Worm (Caenorhabditis elegans): ENCODE data around the gene sra-8.
A peak's percentile ranks its signal among the peaks of the same experiment; 100 is the strongest.

sra-8 gene

ce11 chrII:9566045-9566444, 28.5 kb downstream of the sra-8 start (continued):
- TF ChIP-seq vab-7 (GFP tag; IDR thresholded peaks at IDR 0.05), result peak; percentile 92
- TF ChIP-seq mdl-1 (tag; optimal IDR thresholded peaks at IDR 0.05), result no peak
- peak; percentile 63 for TF ChIP-seq unc-130 (GFP tag; optimal IDR thresholded peaks at IDR 0.05)
- peak; percentile 93 for TF ChIP-seq dmd-8 (GFP tag; IDR thresholded peaks at IDR 0.05)
- TF ChIP-seq F49E8.2 (tag; optimal IDR thresholded peaks at IDR 0.05; ENCODE audit: borderline replicate concordance), result peak; percentile 1
- TF ChIP-seq rbr-2 (tag; optimal IDR thresholded peaks at IDR 0.05), result peak; percentile 50
- TF ChIP-seq ceh-20 (GFP tag; IDR thresholded peaks at IDR 0.05), result peak; percentile 76; the same call in 1 of the 2 replicates
- peak in 1 of 2 experiments; percentile 38 for TF ChIP-seq hif-1 (tag; optimal IDR thresholded peaks at IDR 0.05)
- peak; percentile 41 for TF ChIP-seq dve-1 (tag; optimal IDR thresholded peaks at IDR 0.05; ENCODE audit: insufficient read depth)
- TF ChIP-seq R02D3.7 (tag; optimal IDR thresholded peaks at IDR 0.05), result no peak
- no peak for TF ChIP-seq ceh-32 (tag; optimal IDR thresholded peaks at IDR 0.05; ENCODE audit: poor library complexity)
- peak; percentile 29 for TF ChIP-seq ztf-7 (tag; optimal IDR thresholded peaks at IDR 0.05)
- TF ChIP-seq zfp-2 (tag; optimal IDR thresholded peaks at IDR 0.05), result no peak
- TF ChIP-seq nhr-11 (tag; optimal IDR thresholded peaks at IDR 0.05), result peak; percentile 71
- peak; percentile 85; the same call in 1 of the 2 replicates for TF ChIP-seq F44E2.7 (GFP tag; IDR thresholded peaks at IDR 0.05)
- TF ChIP-seq T20F7.1 (GFP tag; optimal IDR thresholded peaks at IDR 0.05), result peak; percentile 78
- peak; percentile 64 for TF ChIP-seq mep-1 (tag; optimal IDR thresholded peaks at IDR 0.05)
- TF ChIP-seq aha-1 (tag), result peak; percentile 98
- TF ChIP-seq nhr-111 (GFP tag; optimal IDR thresholded peaks at IDR 0.05), result peak; percentile 67
- no peak for TF ChIP-seq ama-1 (optimal IDR thresholded peaks at IDR 0.05)
- TF ChIP-seq ctbp-1 (GFP tag; IDR thresholded peaks at IDR 0.05), result peak; percentile 78
- peak; percentile 14 for TF ChIP-seq nhr-6 (tag; optimal IDR thresholded peaks at IDR 0.05)
- TF ChIP-seq ZK337.2 (GFP tag; IDR thresholded peaks at IDR 0.05), result peak; percentile 70
- TF ChIP-seq nhr-28 (tag; optimal IDR thresholded peaks at IDR 0.05), result peak; percentile 29
- TF ChIP-seq mes-2 (tag; optimal IDR thresholded peaks at IDR 0.05; ENCODE audit: poor library complexity, severe bottlenecking), result peak; percentile 73
- TF ChIP-seq aly-2 (tag; optimal IDR thresholded peaks at IDR 0.05), result peak; percentile 39
- TF ChIP-seq tag-97 (GFP tag; IDR thresholded peaks at IDR 0.05), result no peak
- no peak for TF ChIP-seq egl-27 (tag; optimal IDR thresholded peaks at IDR 0.05)

- TF ChIP-seq nhr-25 (tag; optimal IDR thresholded peaks at IDR 0.05; ENCODE audit: borderline replicate concordance, insufficient read depth), result no peak
- TF ChIP-seq lin-39 (tag; optimal IDR thresholded peaks at IDR 0.05), result no peak
- no peak for TF ChIP-seq php-3 (GFP tag; IDR thresholded peaks at IDR 0.05)
- TF ChIP-seq mdt-29 (GFP tag; IDR thresholded peaks at IDR 0.05), result no peak
- TF ChIP-seq hlh-11 (tag; optimal IDR thresholded peaks at IDR 0.05), result no peak
- no peak for TF ChIP-seq hif-1 (tag; optimal IDR thresholded peaks at IDR 0.05)
- no peak for TF ChIP-seq nhr-42 (GFP tag; IDR thresholded peaks at IDR 0.05)
- TF ChIP-seq ceh-32 (tag; optimal IDR thresholded peaks at IDR 0.05; ENCODE audit: poor library complexity), result no peak
- TF ChIP-seq lin-29 (GFP tag; IDR thresholded peaks at IDR 0.05), result no peak
- TF ChIP-seq ceh-82 (tag; optimal IDR thresholded peaks at IDR 0.05), result no peak
- peak; percentile 42 for TF ChIP-seq mxl-3 (GFP tag; optimal IDR thresholded peaks at IDR 0.05)
- TF ChIP-seq mep-1 (tag; optimal IDR thresholded peaks at IDR 0.05), result no peak
- TF ChIP-seq cey-2 (tag; optimal IDR thresholded peaks at IDR 0.05; ENCODE audit: borderline replicate concordance, insufficient read depth), result no peak
- no peak for TF ChIP-seq F49E8.2 (tag; optimal IDR thresholded peaks at IDR 0.05; ENCODE audit: borderline replicate concordance)
- no peak for TF ChIP-seq daf-8 (GFP tag; IDR thresholded peaks at IDR 0.05)
- no peak for TF ChIP-seq unc-39 (tag; optimal IDR thresholded peaks at IDR 0.05)
- peak in 1 of 2 experiments; percentile 8 for TF ChIP-seq mdl-1 (tag; optimal IDR thresholded peaks at IDR 0.05)
- TF ChIP-seq pqm-1 (tag; optimal IDR thresholded peaks at IDR 0.05), result no peak
- TF ChIP-seq unc-62 (GFP tag; optimal IDR thresholded peaks at IDR 0.05 in 1 of 2), result peak in 1 of 2 experiments; percentile 90
- TF ChIP-seq unc-62 (tag; optimal IDR thresholded peaks at IDR 0.05), result no peak
- no peak for TF ChIP-seq Y5F2A.4 (GFP tag; optimal IDR thresholded peaks at IDR 0.05)
- no peak for TF ChIP-seq nhr-10 (tag; optimal IDR thresholded peaks at IDR 0.05)
- TF ChIP-seq rbr-2 (tag; optimal IDR thresholded peaks at IDR 0.05), result no peak
- peak; percentile 59 for TF ChIP-seq hlh-30 (tag; optimal IDR thresholded peaks at IDR 0.05; ENCODE audit: insufficient read depth)
- no peak for TF ChIP-seq ces-1 (GFP tag; optimal IDR thresholded peaks at IDR 0.05)
- no peak for TF ChIP-seq dmd-9 (GFP tag; IDR thresholded peaks at IDR 0.05)
- no peak for TF ChIP-seq aly-2 (tag; optimal IDR thresholded peaks at IDR 0.05)
- no peak for TF ChIP-seq tra-1 (GFP tag; IDR thresholded peaks at IDR 0.05)
- TF ChIP-seq spr-1 (tag; optimal IDR thresholded peaks at IDR 0.05), result no peak
Observed at ce11 chrII:9573412-9573811, 35.9 kb downstream of the sra-8 start.
